Worm (Caenorhabditis elegans): ENCODE measurements around the gene sel-13.
A peak's percentile ranks its signal among the peaks of the same experiment; 100 is the strongest.
"Not testable (repeated sequence)": the region's sequence is repeated elsewhere in the genome, so short reads cannot be mapped to it uniquely, and the experiment has no call there.

sel-13 gene

ce11 chrIII:4699922-4700321, at the start of gene sel-13:
TSS of gene sel-13 (minus strand) at chrIII:4700224.
- TF ChIP-seq ztf-29 (GFP tag; IDR thresholded peaks at IDR 0.05) (no peak), med-1 (GFP tag; optimal IDR thresholded peaks at IDR 0.05; ENCODE audit: insufficient read depth) (no peak), ztf-23 (GFP tag; IDR thresholded peaks at IDR 0.05) (no peak), cog-1 (tag; optimal IDR thresholded peaks at IDR 0.05) (no peak), ref-1 (GFP tag; conservative IDR thresholded peaks at IDR 0.05) (no peak), T22C8.4 (GFP tag; IDR thresholded peaks at IDR 0.05) (no peak), flt-1 (GFP tag; IDR thresholded peaks at IDR 0.05) (no peak), klf-2 (GFP tag; conservative IDR thresholded peaks at IDR 0.05) (no peak), tab-1 (GFP tag; IDR thresholded peaks at IDR 0.05) (no peak)

- TF ChIP-seq klf-2 (GFP tag; conservative IDR thresholded peaks at IDR 0.05) = 0 out of 2 replicates have a peak, but pooled peaks have one; percentile 5
- no peak for TF ChIP-seq ref-1 (GFP tag; conservative IDR thresholded peaks at IDR 0.05)
These were observed 48.6 kb upstream of the sel-13 start for ce11 chrIII:4748666-4749065.

- TF ChIP-seq ztf-29 (GFP tag; IDR thresholded peaks at IDR 0.05) (no peak), flt-1 (GFP tag; IDR thresholded peaks at IDR 0.05) (no peak), tab-1 (GFP tag; IDR thresholded peaks at IDR 0.05) (no peak), cog-1 (tag; optimal IDR thresholded peaks at IDR 0.05) (no peak), ztf-23 (GFP tag; IDR thresholded peaks at IDR 0.05) (no peak), T22C8.4 (GFP tag; IDR thresholded peaks at IDR 0.05) (no peak), klf-2 (GFP tag; conservative IDR thresholded peaks at IDR 0.05) (no peak), med-1 (GFP tag; optimal IDR thresholded peaks at IDR 0.05; ENCODE audit: insufficient read depth) (no peak), ref-1 (GFP tag; conservative IDR thresholded peaks at IDR 0.05) (no peak)
These were observed 48.1 kb upstream of the sel-13 start, which contains the start of gene col-89 for ce11 chrIII:4748109-4748508. TSS of gene col-89 (plus strand) at chrIII:4748127.

- TF ChIP-seq flt-1 (GFP tag; IDR thresholded peaks at IDR 0.05) (no peak), T22C8.4 (GFP tag; IDR thresholded peaks at IDR 0.05) (no peak), tab-1 (GFP tag; IDR thresholded peaks at IDR 0.05) (no peak), med-1 (GFP tag; optimal IDR thresholded peaks at IDR 0.05; ENCODE audit: insufficient read depth) (no peak), ztf-29 (GFP tag; IDR thresholded peaks at IDR 0.05) (no peak), ztf-23 (GFP tag; IDR thresholded peaks at IDR 0.05) (no peak), klf-2 (GFP tag; conservative IDR thresholded peaks at IDR 0.05) (no peak), cog-1 (tag; optimal IDR thresholded peaks at IDR 0.05) (no peak), ref-1 (GFP tag; conservative IDR thresholded peaks at IDR 0.05) (no peak)
These were observed 45.9 kb upstream of the sel-13 start, which contains the start of gene F17C8.6 for ce11 chrIII:4745934-4746333. TSS of gene F17C8.6 (minus strand) at chrIII:4746034.

ce11 chrIII:4742620-4743019, 42.6 kb upstream of the sel-13 start, which contains the start of gene twk-6:
TSS of gene twk-6 (plus strand) at chrIII:4742920.
- not testable (repeated sequence) for TF ChIP-seq ref-1 (GFP tag; conservative IDR thresholded peaks at IDR 0.05); klf-2 (GFP tag; conservative IDR thresholded peaks at IDR 0.05); tab-1 (GFP tag; IDR thresholded peaks at IDR 0.05)

ce11 chrIII:4740820-4741219, 40.8 kb upstream of the sel-13 start:
- TF ChIP-seq cog-1 (tag; optimal IDR thresholded peaks at IDR 0.05) (no peak), flt-1 (GFP tag; IDR thresholded peaks at IDR 0.05) (no peak), tab-1 (GFP tag; IDR thresholded peaks at IDR 0.05) (no peak)

ce11 chrIII:4739975-4740374, 40.0 kb upstream of the sel-13 start, which contains the start of gene ras-2:
TSS of gene ras-2 (minus strand) at chrIII:4740075.
- TF ChIP-seq tab-1 (GFP tag; IDR thresholded peaks at IDR 0.05) (no peak), flt-1 (GFP tag; IDR thresholded peaks at IDR 0.05) (no peak), cog-1 (tag; optimal IDR thresholded peaks at IDR 0.05) (no peak), ztf-23 (GFP tag; IDR thresholded peaks at IDR 0.05) (no peak), T22C8.4 (GFP tag; IDR thresholded peaks at IDR 0.05) (no peak)

ce11 chrIII:4735443-4735842, 35.4 kb upstream of the sel-13 start, which contains the start of gene F17C8.7:
TSS of gene F17C8.7 (plus strand) at chrIII:4735743.
- no peak for TF ChIP-seq ref-1 (GFP tag; conservative IDR thresholded peaks at IDR 0.05)
- TF ChIP-seq med-1 (GFP tag; optimal IDR thresholded peaks at IDR 0.05; ENCODE audit: insufficient read depth) = no peak
- TF ChIP-seq T22C8.4 (GFP tag; IDR thresholded peaks at IDR 0.05) = no peak
- TF ChIP-seq ztf-29 (GFP tag; IDR thresholded peaks at IDR 0.05) = no peak
- TF ChIP-seq ztf-23 (GFP tag; IDR thresholded peaks at IDR 0.05) = no peak
- TF ChIP-seq tab-1 (GFP tag; IDR thresholded peaks at IDR 0.05) = no peak
- TF ChIP-seq klf-2 (GFP tag; conservative IDR thresholded peaks at IDR 0.05) = no peak
- TF ChIP-seq cog-1 (tag; optimal IDR thresholded peaks at IDR 0.05) = no peak
- no peak for TF ChIP-seq flt-1 (GFP tag; IDR thresholded peaks at IDR 0.05)

ce11 chrIII:4734056-4734455, 34.0 kb upstream of the sel-13 start, which contains the start of gene F17C8.9:
TSS of gene F17C8.9 (plus strand) at chrIII:4734356.
- TF ChIP-seq T22C8.4 (GFP tag; IDR thresholded peaks at IDR 0.05) = no peak
- TF ChIP-seq tab-1 (GFP tag; IDR thresholded peaks at IDR 0.05) = no peak
- no peak for TF ChIP-seq cog-1 (tag; optimal IDR thresholded peaks at IDR 0.05)
- no peak for TF ChIP-seq med-1 (GFP tag; optimal IDR thresholded peaks at IDR 0.05; ENCODE audit: insufficient read depth)
- no peak for TF ChIP-seq ztf-23 (GFP tag; IDR thresholded peaks at IDR 0.05)
- no peak for TF ChIP-seq ztf-29 (GFP tag; IDR thresholded peaks at IDR 0.05)
- TF ChIP-seq klf-2 (GFP tag; conservative IDR thresholded peaks at IDR 0.05) = no peak

- TF ChIP-seq ztf-29 (GFP tag; IDR thresholded peaks at IDR 0.05) (no peak), flt-1 (GFP tag; IDR thresholded peaks at IDR 0.05) (no peak), T22C8.4 (GFP tag; IDR thresholded peaks at IDR 0.05) (no peak), med-1 (GFP tag; optimal IDR thresholded peaks at IDR 0.05; ENCODE audit: insufficient read depth) (no peak), klf-2 (GFP tag; conservative IDR thresholded peaks at IDR 0.05) (no peak), cog-1 (tag; optimal IDR thresholded peaks at IDR 0.05) (no peak), tab-1 (GFP tag; IDR thresholded peaks at IDR 0.05) (no peak), ztf-23 (GFP tag; IDR thresholded peaks at IDR 0.05) (no peak)
These were observed 31.4 kb upstream of the sel-13 start, which contains the start of gene F17C8.3 for ce11 chrIII:4731295-4731988. TSS of gene F17C8.3 (plus strand) at chrIII:4731938.

All from whole organism, midembryonic.